Worm (Caenorhabditis elegans): ENCODE data around the gene C39B10.7.

ce11 chrX:10443836-10444235 is 32.8 kb upstream of the C39B10.7 start, which contains the start of gene C39B10.3:
- TF ChIP-seq ama-1 (optimal IDR thresholded peaks at IDR 0.05) (no peak), tbx-11 (GFP tag; IDR thresholded peaks at IDR 0.05) (no peak), tbx-37 (GFP tag; conservative IDR thresholded peaks at IDR 0.05) (no peak), flt-1 (GFP tag; IDR thresholded peaks at IDR 0.05) (no peak), ceh-13 (GFP tag; optimal IDR thresholded peaks at IDR 0.05) (no peak), aly-1 (tag; optimal IDR thresholded peaks at IDR 0.05) (no peak), B0310.2 (tag; optimal IDR thresholded peaks at IDR 0.05) (no peak), tra-4 (tag; optimal IDR thresholded peaks at IDR 0.05) (no peak)

Measured in whole organism, early embryonic.